Worm (Caenorhabditis elegans) whole organism, young adult: ENCODE data around the gene F15E6.4.
A peak's percentile ranks its signal among the peaks of the same experiment; 100 is the strongest.

Source experiments
- C17E4.6 ChIP-seq: fragments of 200-800 bp; sonication (Bioruptor generic); IDR thresholded peaks from 2 replicates; pipeline ENCODE4 v1.3.6; 2022; ENCODE audit warnings: missing genetic modification reagents, missing genetic modification characterization, missing compliant biosample characterization
- F49E8.2 ChIP-seq: sonication (generic microtip); optimal IDR thresholded peaks from 3 replicates; lab custom pipeline; 2017; ENCODE audit warnings: missing genetic modification characterization, mild to moderate bottlenecking, missing compliant biosample characterization, antibody characterized with exemption, moderate library complexity; ENCODE audit not compliant: insufficient read depth
- F55B11.4 ChIP-seq: sonication (generic microtip); optimal IDR thresholded peaks from 2 replicates; lab custom pipeline; 2016; ENCODE audit warnings: missing compliant biosample characterization, missing genetic modification characterization, borderline replicate concordance; ENCODE audit not compliant: insufficient read depth
- F57A8.1 ChIP-seq: fragments of 200-800 bp; sonication (Bioruptor generic); optimal IDR thresholded peaks from 2 replicates; lab custom pipeline; 2018; ENCODE audit warnings: mild to moderate bottlenecking, missing genetic modification characterization, moderate library complexity, missing compliant biosample characterization
- F57C9.4 ChIP-seq: sonication (generic microtip); optimal IDR thresholded peaks from 2 replicates; lab custom pipeline; 2017; ENCODE audit warnings: mild to moderate bottlenecking, missing genetic modification characterization, missing compliant biosample characterization
- K11D2.4 ChIP-seq: fragments of 200-800 bp; sonication (Bioruptor generic); IDR thresholded peaks from 2 replicates; pipeline ENCODE4 v1.3.6; 2022; ENCODE audit warnings: missing genetic modification reagents, missing genetic modification characterization, missing compliant biosample characterization
- T07F8.4 ChIP-seq: sonication (generic microtip); optimal IDR thresholded peaks from 2 replicates; lab custom pipeline; 2016; ENCODE audit warnings: mild to moderate bottlenecking, missing genetic modification characterization, moderate library complexity, missing compliant biosample characterization
- Y53F4B.3 ChIP-seq: fragments of 200-800 bp; sonication (Bioruptor generic); IDR thresholded peaks from 2 replicates; pipeline ENCODE4 v1.3.6; 2022; ENCODE audit warnings: missing genetic modification reagents, missing genetic modification characterization, missing compliant biosample characterization
- Y67H2A.10 ChIP-seq: fragments of 200-800 bp; sonication (Bioruptor generic); conservative IDR thresholded peaks from 2 replicates; pipeline ENCODE4 v1.3.6; 2022; ENCODE audit warnings: missing genetic modification reagents, missing genetic modification characterization, missing compliant biosample characterization
- ZK185.1 ChIP-seq: sonication (generic microtip); optimal IDR thresholded peaks from 2 replicates; lab custom pipeline; 2016; ENCODE audit warnings: mild to moderate bottlenecking, missing genetic modification characterization, missing compliant biosample characterization; ENCODE audit not compliant: poor library complexity, severe bottlenecking
- akir-1 ChIP-seq: fragments of 200-800 bp; sonication (Bioruptor generic); optimal IDR thresholded peaks from 2 replicates; lab custom pipeline; 2018; ENCODE audit warnings: mild to moderate bottlenecking, missing genetic modification characterization, moderate library complexity, missing compliant biosample characterization
- aptf-2 ChIP-seq: fragments of 200-800 bp; sonication (Bioruptor generic); conservative IDR thresholded peaks from 2 replicates; pipeline ENCODE4 v1.3.6; 2022; ENCODE audit warnings: missing genetic modification reagents, missing genetic modification characterization, missing compliant biosample characterization
- atf-7 ChIP-seq: sonication (generic microtip); optimal IDR thresholded peaks from 2 replicates; lab custom pipeline; 2017; ENCODE audit warnings: mild to moderate bottlenecking, missing genetic modification characterization, missing compliant biosample characterization
- attf-3 ChIP-seq: fragments of 200-800 bp; sonication (Bioruptor generic); conservative IDR thresholded peaks from 2 replicates; pipeline ENCODE4 v1.3.6; 2022; ENCODE audit warnings: missing genetic modification reagents, missing genetic modification characterization, missing compliant biosample characterization
- bed-2 ChIP-seq: fragments of 200-800 bp; sonication (Bioruptor generic); IDR thresholded peaks from 2 replicates; pipeline ENCODE4 v1.3.6; 2022; ENCODE audit warnings: missing genetic modification reagents, missing genetic modification characterization, missing compliant biosample characterization
- ceh-58 ChIP-seq: fragments of 200-800 bp; sonication (Bioruptor generic); IDR thresholded peaks from 2 replicates; pipeline ENCODE4 v1.3.6; 2022; ENCODE audit warnings: missing genetic modification characterization, missing compliant biosample characterization
- ceh-79 ChIP-seq: sonication (generic microtip); optimal IDR thresholded peaks from 2 replicates; lab custom pipeline; 2017; ENCODE audit warnings: mild to moderate bottlenecking, missing genetic modification characterization, missing compliant biosample characterization
- chd-7 ChIP-seq: sonication (generic microtip); optimal IDR thresholded peaks from 2 replicates; lab custom pipeline; 2016; ENCODE audit warnings: mild to moderate bottlenecking, missing genetic modification characterization, moderate library complexity, missing compliant biosample characterization
- die-1 ChIP-seq: sonication (generic microtip); optimal IDR thresholded peaks from 2 replicates; lab custom pipeline; 2016; ENCODE audit warnings: missing genotype, mild to moderate bottlenecking, missing genetic modification characterization, missing compliant biosample characterization
- dpl-1 ChIP-seq: fragments of 150-350 bp; optimal IDR thresholded peaks from 2 replicates; lab custom pipeline; 2014; ENCODE audit warnings: missing biosample characterization, missing genetic modification reagents, missing genetic modification characterization
- egrh-3 ChIP-seq: fragments of 200-800 bp; sonication (Bioruptor generic); IDR thresholded peaks from 2 replicates; pipeline ENCODE4 v1.3.6; 2022; ENCODE audit warnings: missing genetic modification reagents, missing genetic modification characterization, missing compliant biosample characterization
- ets-4 ChIP-seq: fragments of 200-800 bp; sonication (Bioruptor generic); optimal IDR thresholded peaks from 2 replicates; lab custom pipeline; 2018; ENCODE audit warnings: mild to moderate bottlenecking, missing genetic modification characterization, missing compliant biosample characterization
- gei-17 ChIP-seq: fragments of 200-800 bp; sonication (Bioruptor generic); optimal IDR thresholded peaks from 2 replicates; lab custom pipeline; 2018; ENCODE audit warnings: mild to moderate bottlenecking, missing genetic modification characterization, missing compliant biosample characterization
- hlh-26 ChIP-seq: fragments of 200-800 bp; sonication (Bioruptor generic); conservative IDR thresholded peaks from 2 replicates; pipeline ENCODE4 v1.3.6; 2022; ENCODE audit warnings: missing genetic modification reagents, missing genetic modification characterization, missing compliant biosample characterization
- hmg-1.2 ChIP-seq: fragments of 200-800 bp; sonication (Bioruptor generic); IDR thresholded peaks from 2 replicates; pipeline ENCODE4 v1.3.6; 2022; ENCODE audit warnings: missing genetic modification reagents, missing genetic modification characterization, missing compliant biosample characterization
- lin-26 ChIP-seq: fragments of 200-800 bp; sonication (Bioruptor generic); IDR thresholded peaks from 2 replicates; pipeline ENCODE4 v1.3.6; 2022; ENCODE audit warnings: missing genetic modification reagents, missing genetic modification characterization, missing compliant biosample characterization
- lin-40 ChIP-seq: sonication (generic microtip); optimal IDR thresholded peaks from 2 replicates; lab custom pipeline; 2016; ENCODE audit warnings: missing genetic modification characterization, mild to moderate bottlenecking, missing compliant biosample characterization, missing genotype, missing genetic modification reagents
- nhr-120 ChIP-seq: fragments of 200-800 bp; sonication (Bioruptor generic); IDR thresholded peaks from 2 replicates; pipeline ENCODE4 v1.3.6; 2022; ENCODE audit warnings: missing genetic modification characterization, missing compliant biosample characterization
- rcor-1 ChIP-seq: fragments of 200-800 bp; sonication (Bioruptor generic); IDR thresholded peaks from 2 replicates; pipeline ENCODE4 v1.3.6; 2022; ENCODE audit warnings: missing genetic modification reagents, missing genetic modification characterization, missing compliant biosample characterization
- repo-1 ChIP-seq: sonication (generic microtip); optimal IDR thresholded peaks from 2 replicates; lab custom pipeline; 2017; ENCODE audit warnings: mild to moderate bottlenecking, missing genetic modification characterization, missing compliant biosample characterization
- sdz-38 ChIP-seq: sonication (generic microtip); optimal IDR thresholded peaks from 2 replicates; lab custom pipeline; 2016; ENCODE audit warnings: missing genotype, missing genetic modification characterization, missing compliant biosample characterization
- snpc-1.1 ChIP-seq: sonication (generic microtip); optimal IDR thresholded peaks from 2 replicates; lab custom pipeline; 2017; ENCODE audit warnings: missing genetic modification characterization, mild to moderate bottlenecking, missing compliant biosample characterization, antibody characterized with exemption, moderate library complexity, missing genotype, missing genetic modification reagents; ENCODE audit not compliant: insufficient read depth
- snpc-3.4 ChIP-seq: sonication (generic microtip); optimal IDR thresholded peaks from 2 replicates; lab custom pipeline; 2017; ENCODE audit warnings: missing genetic modification characterization, mild to moderate bottlenecking, missing compliant biosample characterization, antibody characterized with exemption, moderate library complexity, missing genotype, missing genetic modification reagents
- snpc-4 ChIP-seq, 5 experiments: fragments of 150-350 bp in 1 of 5; sonication (generic microtip) in 4 of 5; optimal IDR thresholded peaks; 2 replicates each; lab custom pipeline; 2014 to 2018; ENCODE audit warnings: missing genetic modification characterization in 5 of 5, missing biosample characterization in 3 of 5, antibody characterized with exemption in 2 of 5, mild to moderate bottlenecking in 2 of 5, missing compliant biosample characterization in 2 of 5, missing genotype in 2 of 5, moderate library complexity in 2 of 5, missing genetic modification reagents in 1 of 5
- tbx-9 ChIP-seq: sonication (generic microtip); optimal IDR thresholded peaks from 2 replicates; lab custom pipeline; 2016; ENCODE audit warnings: borderline replicate concordance, missing genetic modification characterization, inconsistent platforms, missing compliant biosample characterization
- xnd-1 ChIP-seq: sonication (generic microtip); optimal IDR thresholded peaks from 2 replicates; lab custom pipeline; 2016; ENCODE audit warnings: missing genotype, missing genetic modification reagents, missing genetic modification characterization, missing compliant biosample characterization
- zfh-2 ChIP-seq: fragments of 200-800 bp; sonication (Bioruptor generic); conservative IDR thresholded peaks from 2 replicates; pipeline ENCODE4 v1.3.6; 2022; ENCODE audit warnings: missing genetic modification reagents, missing genetic modification characterization, missing compliant biosample characterization
- zim-3 ChIP-seq: sonication (generic microtip); optimal IDR thresholded peaks from 2 replicates; lab custom pipeline; 2017; ENCODE audit warnings: mild to moderate bottlenecking, missing genetic modification characterization, moderate library complexity, missing compliant biosample characterization
- ztf-18 ChIP-seq: sonication (generic microtip); optimal IDR thresholded peaks from 2 replicates; lab custom pipeline; 2016; ENCODE audit warnings: missing genotype, mild to moderate bottlenecking, missing genetic modification characterization, missing compliant biosample characterization
- ztf-22 ChIP-seq: fragments of 200-800 bp; sonication (Bioruptor generic); optimal IDR thresholded peaks from 2 replicates; lab custom pipeline; 2018; ENCODE audit warnings: mild to moderate bottlenecking, missing genetic modification characterization, moderate library complexity, missing compliant biosample characterization
- ztf-6 ChIP-seq: fragments of 200-800 bp; sonication (Bioruptor generic); IDR thresholded peaks from 2 replicates; pipeline ENCODE4 v1.3.6; 2022; ENCODE audit warnings: missing genetic modification reagents, missing genetic modification characterization, missing compliant biosample characterization

Gene F15E6.4

DNA sequence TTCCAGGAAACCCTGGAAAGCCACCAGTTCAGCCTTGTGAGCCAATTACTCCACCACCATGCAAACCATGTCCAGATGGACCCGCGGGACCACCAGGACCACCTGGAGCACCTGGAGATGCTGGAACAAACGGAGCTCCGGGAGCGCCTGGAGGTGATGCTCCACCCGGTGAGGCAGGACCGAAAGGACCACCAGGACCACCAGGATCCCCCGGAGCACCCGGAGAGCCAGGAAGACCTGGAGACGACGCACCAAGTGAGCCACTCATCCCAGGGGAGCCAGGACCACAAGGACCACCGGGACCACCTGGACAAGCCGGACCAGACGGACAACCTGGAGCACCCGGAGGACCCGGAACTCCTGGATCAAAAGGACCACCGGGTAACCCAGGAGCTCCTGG lies 26.6 kb upstream of the F15E6.4 start:
- no peak for TF ChIP-seq akir-1 (GFP tag; lab: Kevin White, UChicago)
- no peak for TF ChIP-seq zim-3 (tag; lab: Kevin White, UChicago)
- TF ChIP-seq snpc-3.4 (tag; lab: Kevin White, UChicago), result no peak
- peak; percentile 96 for TF ChIP-seq zfh-2 (GFP tag; lab: Robert Waterston, UW)
- peak; percentile 97 for TF ChIP-seq egrh-3 (GFP tag; lab: Robert Waterston, UW)
- 0 out of 2 replicates have a peak, but pooled peaks have one; percentile 1 for TF ChIP-seq attf-3 (GFP tag; lab: Robert Waterston, UW)
- TF ChIP-seq, all 124 proteins: peak for 3

DNA sequence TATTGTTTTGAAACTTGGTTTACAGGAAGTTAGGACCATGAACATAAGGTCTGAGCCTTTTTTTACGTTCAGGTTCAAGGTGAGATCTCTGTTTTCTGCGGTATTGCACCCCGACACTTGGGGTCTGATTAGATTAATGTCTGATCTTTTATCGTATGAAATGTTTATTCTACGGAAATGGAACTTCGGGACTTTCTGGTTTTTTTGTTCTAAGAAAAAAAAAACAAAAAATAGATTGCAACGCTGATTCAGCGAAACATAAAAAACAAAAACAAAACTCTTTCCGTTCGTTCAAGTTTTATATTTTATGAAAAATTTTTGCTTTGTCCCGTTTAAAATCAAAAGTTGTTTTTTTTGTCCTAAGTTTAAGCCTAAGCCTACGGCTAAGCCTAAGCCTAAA lies 26.1 kb upstream of the F15E6.4 start, which contains the start of gene F36A4.5:
F36A4.5 (plus strand) TSS at position 301 of the 400 bp plus-strand sequence.
- TF ChIP-seq ztf-22 (GFP tag; lab: Kevin White, UChicago) (no peak), lin-40 (no peak), ets-4 (no peak), die-1 (tag; lab: Kevin White, UChicago) (no peak), bed-2 (GFP tag; lab: Robert Waterston, UW) (no peak), C17E4.6 (GFP tag; lab: Robert Waterston, UW) (no peak), chd-7 (tag; lab: Kevin White, UChicago) (no peak), xnd-1 (tag; lab: Kevin White, UChicago) (no peak), F55B11.4 (no peak), repo-1 (tag; lab: Kevin White, UChicago) (no peak), zim-3 (tag; lab: Kevin White, UChicago) (no peak)

DNA sequence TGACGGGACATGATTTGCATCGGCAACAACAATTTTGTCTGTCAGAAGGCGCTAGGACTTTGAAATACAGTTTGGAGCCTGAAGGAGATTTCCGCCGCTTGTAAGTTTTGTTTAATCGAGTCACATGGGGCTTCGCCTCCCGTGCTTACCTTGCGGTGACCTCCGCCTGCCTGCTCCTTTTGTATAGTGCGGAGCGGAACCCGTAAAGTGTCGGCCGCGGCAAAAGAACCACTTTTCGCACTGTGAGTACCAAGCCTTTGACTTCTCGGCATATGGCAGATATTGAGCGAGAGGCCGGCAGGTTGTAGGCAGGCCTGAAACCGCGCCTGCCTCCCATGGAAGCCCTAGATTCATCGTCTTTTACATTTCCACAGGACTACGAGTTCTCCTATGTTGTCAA lies 25.3 kb upstream of the F15E6.4 start:
- TF ChIP-seq T07F8.4 (tag; lab: Kevin White, UChicago) (no peak), Y53F4B.3 (GFP tag; lab: Robert Waterston, UW) (no peak), snpc-4 (GFP tag; optimal IDR thresholded peaks at IDR 0.05; lab: Kevin White, UChicago) (peak; percentile 33), snpc-4 (tag; optimal IDR thresholded peaks at IDR 0.05; lab: Kevin White, UChicago) (peak in 2 of 4 experiments; percentile 8 to 83), hmg-1.2 (GFP tag; lab: Robert Waterston, UW) (peak; percentile 43; the same call in 1 of the 2 replicates), ztf-18 (tag; lab: Kevin White, UChicago) (no peak), lin-26 (no peak), gei-17 (GFP tag; lab: Kevin White, UChicago) (no peak), tbx-9 (no peak), snpc-1.1 (tag; lab: Kevin White, UChicago) (peak; percentile 41), zfh-2 (GFP tag; lab: Robert Waterston, UW) (peak; percentile 64), ztf-6 (no peak), nhr-120 (no peak), aptf-2 (no peak), chd-7 (tag; lab: Kevin White, UChicago) (no peak), ZK185.1 (tag; lab: Kevin White, UChicago) (no peak)
- TF ChIP-seq, all 124 proteins: peak for 4

DNA sequence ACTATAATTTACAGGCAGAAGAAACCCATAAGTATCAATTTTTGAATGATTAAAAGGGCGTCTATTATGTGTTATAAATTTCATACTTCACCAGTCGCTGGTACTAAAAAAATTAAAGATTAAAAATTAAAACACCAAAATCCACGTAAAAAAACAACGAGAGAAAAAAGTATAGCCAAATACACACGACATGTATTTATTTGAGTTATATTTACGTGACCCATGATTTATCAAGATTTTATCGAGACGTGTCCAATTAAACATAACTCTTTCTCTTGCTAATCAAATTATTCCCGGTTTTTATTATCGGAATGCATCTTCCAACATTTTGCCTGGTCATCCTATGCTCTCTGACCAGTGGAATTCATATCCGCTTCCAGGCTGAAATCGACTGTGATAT lies 24.0 kb upstream of the F15E6.4 start, which contains the start of gene F36A4.4:
F36A4.4 (plus strand) TSS at position 301 of the 400 bp plus-strand sequence.
- no peak for TF ChIP-seq K11D2.4
- TF ChIP-seq F57C9.4 (tag; lab: Kevin White, UChicago), result no peak
- no peak for TF ChIP-seq ceh-58
- TF ChIP-seq hlh-26 (GFP tag; lab: Robert Waterston, UW), result no peak
- TF ChIP-seq Y67H2A.10, result no peak
- TF ChIP-seq sdz-38, result no peak
- no peak for TF ChIP-seq gei-17 (GFP tag; lab: Kevin White, UChicago)
- TF ChIP-seq F57A8.1, result no peak
- no peak for TF ChIP-seq lin-40
- no peak for TF ChIP-seq atf-7
- TF ChIP-seq ceh-79 (tag; lab: Kevin White, UChicago), result no peak
- no peak for TF ChIP-seq F49E8.2 (tag; lab: Kevin White, UChicago)
- no peak for TF ChIP-seq rcor-1 (GFP tag; lab: Robert Waterston, UW)
- no peak for TF ChIP-seq dpl-1
- TF ChIP-seq repo-1 (tag; lab: Kevin White, UChicago), result no peak
